Fruit fly (Drosophila melanogaster) whole organism, prepupa: ENCODE results near the gene CG31915.

Experiments used
- Blimp-1 ChIP-seq: fragments of 200-800 bp; sonication (Bioruptor generic); optimal IDR thresholded peaks from 3 replicates; lab custom pipeline; 2017; ENCODE audit warnings: missing biosample characterization, missing genetic modification characterization, mild to moderate bottlenecking, moderate library complexity, missing genetic modification reagents
- CG11902 ChIP-seq: fragments of 200-800 bp; sonication (Bioruptor generic); optimal IDR thresholded peaks from 3 replicates; lab custom pipeline; 2016; ENCODE audit warnings: missing biosample characterization, missing genetic modification characterization
- CG3919 ChIP-seq: fragments of 200-800 bp; sonication (Bioruptor generic); optimal IDR thresholded peaks from 3 replicates; lab custom pipeline; 2016; ENCODE audit warnings: missing biosample characterization, missing genetic modification characterization
- CG6792 ChIP-seq: fragments of 200-800 bp; sonication (Bioruptor generic); optimal IDR thresholded peaks from 3 replicates; lab custom pipeline; 2016; ENCODE audit warnings: missing biosample characterization, missing genetic modification characterization
- CG7368 ChIP-seq: fragments of 200-800 bp; sonication (Bioruptor generic); optimal IDR thresholded peaks from 3 replicates; lab custom pipeline; 2016; ENCODE audit warnings: missing biosample characterization, missing genetic modification characterization
- CG8119 ChIP-seq: fragments of 200-800 bp; sonication (Bioruptor generic); IDR thresholded peaks from 3 replicates; pipeline ENCODE4 v1.3.6; 2022; ENCODE audit warnings: missing biosample characterization, missing genetic modification characterization
- Gug ChIP-seq: fragments of 200-800 bp; sonication (Bioruptor generic); IDR thresholded peaks from 2 replicates; pipeline ENCODE4 v1.3.6; 2022; ENCODE audit warnings: missing biosample characterization, missing genetic modification characterization
- Hr39 ChIP-seq: fragments of 200-800 bp; sonication (Bioruptor generic); optimal IDR thresholded peaks from 2 replicates; lab custom pipeline; 2016; ENCODE audit warnings: missing biosample characterization, missing genetic modification characterization
- Sox102F ChIP-seq: fragments of 200-800 bp; sonication (Bioruptor generic); optimal IDR thresholded peaks from 2 replicates; lab custom pipeline; 2016; ENCODE audit warnings: missing biosample characterization, mild to moderate bottlenecking, missing genetic modification characterization
- fkh ChIP-seq: fragments of 200-800 bp; sonication (Bioruptor generic); optimal IDR thresholded peaks from 3 replicates; lab custom pipeline; 2017; ENCODE audit warnings: missing biosample characterization, mild to moderate bottlenecking, missing genetic modification characterization, moderate library complexity

- TF ChIP-seq CG8119 (GFP tag; lab: Robert Waterston, UW) (no peak), Sox102F (GFP tag; lab: Kevin White, UChicago) (no peak), CG7368 (GFP tag; lab: Kevin White, UChicago) (no peak), Gug (GFP tag; lab: Robert Waterston, UW) (no peak), fkh (GFP tag; lab: Kevin White, UChicago) (no peak), Hr39 (no peak), CG6792 (GFP tag; lab: Kevin White, UChicago) (no peak), CG11902 (GFP tag; lab: Kevin White, UChicago) (no peak), Blimp-1 (GFP tag; lab: Kevin White, UChicago) (no peak), CG3919 (no peak)
These were observed at the start of gene CG31915 for dm6 chr2L:5527861-5528260.
